Worm (Caenorhabditis elegans): ENCODE data around the gene F59D12.2.

Gene F59D12.2

ce11 chrX:15630340-15630739, 45.2 kb downstream of the F59D12.2 start, which contains the start of gene K09E9.4:
Gene K09E9.4, minus strand, starts transcription at chrX:15630440.
- TF ChIP-seq unc-30 (tag; optimal IDR thresholded peaks at IDR 0.05), result no peak
- no peak for TF ChIP-seq nhr-47 (tag; optimal IDR thresholded peaks at IDR 0.05)
- TF ChIP-seq xbp-1 (tag; optimal IDR thresholded peaks at IDR 0.05), result no peak
- no peak for TF ChIP-seq rnt-1 (tag; optimal IDR thresholded peaks at IDR 0.05)
- TF ChIP-seq pqm-1 (tag; optimal IDR thresholded peaks at IDR 0.05), result no peak
- no peak for TF ChIP-seq unc-130 (tag; optimal IDR thresholded peaks at IDR 0.05)
- no peak for TF ChIP-seq nhr-28 (tag; optimal IDR thresholded peaks at IDR 0.05)
- TF ChIP-seq tlp-1 (tag; optimal IDR thresholded peaks at IDR 0.05), result no peak
- no peak for TF ChIP-seq fkh-4 (tag; optimal IDR thresholded peaks at IDR 0.05; ENCODE audit: borderline replicate concordance)

ce11 chrX:15629615-15630014, 45.9 kb downstream of the F59D12.2 start:
- TF ChIP-seq fkh-8 (tag; optimal IDR thresholded peaks at IDR 0.05), result peak; percentile 6
- TF ChIP-seq nhr-71 (tag; optimal IDR thresholded peaks at IDR 0.05), result peak; percentile 40
- TF ChIP-seq nhr-19 (GFP tag; conservative IDR thresholded peaks at IDR 0.05), result 0 out of 2 replicates have a peak, but pooled peaks have one; percentile 4
- peak; percentile 62 for TF ChIP-seq elt-2 (tag; optimal IDR thresholded peaks at IDR 0.05)
- TF ChIP-seq lin-14 (GFP tag; optimal IDR thresholded peaks at IDR 0.05), result peak; percentile 42
- no peak for TF ChIP-seq rnt-1 (tag; optimal IDR thresholded peaks at IDR 0.05)

- no peak for TF ChIP-seq sup-37 (GFP tag; optimal IDR thresholded peaks at IDR 0.05)
- TF ChIP-seq lsy-2 (tag; optimal IDR thresholded peaks at IDR 0.05), result no peak
- TF ChIP-seq snpc-4 (tag; optimal IDR thresholded peaks at IDR 0.05), result no peak
- TF ChIP-seq fkh-8 (tag; optimal IDR thresholded peaks at IDR 0.05), result no peak
- no peak for TF ChIP-seq F16B12.6 (tag; optimal IDR thresholded peaks at IDR 0.05)
- no peak for TF ChIP-seq pqm-1 (tag; optimal IDR thresholded peaks at IDR 0.05)
- no peak for TF ChIP-seq mdl-1 (tag; optimal IDR thresholded peaks at IDR 0.05)
- no peak for TF ChIP-seq ceh-63 (GFP tag; optimal IDR thresholded peaks at IDR 0.05)
- no peak for TF ChIP-seq ztf-11 (tag; optimal IDR thresholded peaks at IDR 0.05)
- TF ChIP-seq lin-39 (tag; optimal IDR thresholded peaks at IDR 0.05), result no peak
- no peak for TF ChIP-seq efl-3 (GFP tag; optimal IDR thresholded peaks at IDR 0.05)
- no peak for TF ChIP-seq nhr-19 (GFP tag; conservative IDR thresholded peaks at IDR 0.05)
Measured at ce11 chrX:15628945-15629344, 46.6 kb downstream of the F59D12.2 start.

- no peak for TF ChIP-seq lir-3 (tag; optimal IDR thresholded peaks at IDR 0.05; ENCODE audit: poor library complexity)
- TF ChIP-seq irx-1 (tag; optimal IDR thresholded peaks at IDR 0.05), result peak; percentile 4
- TF ChIP-seq ztf-4 (tag; optimal IDR thresholded peaks at IDR 0.05), result no peak
- TF ChIP-seq lin-14 (GFP tag; optimal IDR thresholded peaks at IDR 0.05), result peak; percentile 86
- TF ChIP-seq nhr-85 (tag), result peak; percentile 71
- TF ChIP-seq grh-1 (GFP tag; IDR thresholded peaks at IDR 0.05), result no peak
- no peak for TF ChIP-seq dpl-1 (GFP tag; optimal IDR thresholded peaks at IDR 0.05)
- TF ChIP-seq nhr-90 (tag; optimal IDR thresholded peaks at IDR 0.05; ENCODE audit: poor library complexity), result no peak
- peak; percentile 31 for TF ChIP-seq lin-39 (tag; optimal IDR thresholded peaks at IDR 0.05)
- TF ChIP-seq swsn-7 (tag; optimal IDR thresholded peaks at IDR 0.05), result no peak
- no peak for TF ChIP-seq elt-3 (tag; optimal IDR thresholded peaks at IDR 0.05)
Measured at ce11 chrX:15627814-15628213, 47.7 kb downstream of the F59D12.2 start.

- TF ChIP-seq nhr-20 (tag; optimal IDR thresholded peaks at IDR 0.05) (peak; percentile 28), efl-1 (optimal IDR thresholded peaks at IDR 0.05) (no peak), efl-1 (GFP tag; optimal IDR thresholded peaks at IDR 0.05 in 1 of 2) (no peak), ztf-4 (tag; optimal IDR thresholded peaks at IDR 0.05) (no peak), nhr-90 (tag; optimal IDR thresholded peaks at IDR 0.05; ENCODE audit: poor library complexity) (peak; percentile 29), grh-1 (GFP tag; IDR thresholded peaks at IDR 0.05) (peak; percentile 51; the same call in 1 of the 2 replicates), lin-13 (GFP tag; optimal IDR thresholded peaks at IDR 0.05) (no peak), elt-3 (tag; optimal IDR thresholded peaks at IDR 0.05) (peak in 3 of 6 experiments; percentile 19 to 80 (median 62)), nhr-71 (tag; optimal IDR thresholded peaks at IDR 0.05) (peak; percentile 26), skn-1 (tag; optimal IDR thresholded peaks at IDR 0.05) (no peak), lin-39 (tag; optimal IDR thresholded peaks at IDR 0.05) (no peak), nhr-19 (GFP tag; conservative IDR thresholded peaks at IDR 0.05) (0 out of 2 replicates have a peak, but pooled peaks have one; percentile 19), unc-30 (tag; optimal IDR thresholded peaks at IDR 0.05) (no peak), nhr-85 (tag) (peak; percentile 85), blmp-1 (tag; optimal IDR thresholded peaks at IDR 0.05) (peak; percentile 31), jun-1 (tag; optimal IDR thresholded peaks at IDR 0.05) (no peak), irx-1 (tag; optimal IDR thresholded peaks at IDR 0.05) (no peak), snu-23 (GFP tag; optimal IDR thresholded peaks at IDR 0.05) (peak; percentile 40), efl-3 (GFP tag; optimal IDR thresholded peaks at IDR 0.05) (no peak), nhr-11 (tag; optimal IDR thresholded peaks at IDR 0.05) (no peak), lin-14 (GFP tag; optimal IDR thresholded peaks at IDR 0.05) (peak; percentile 38), nhr-28 (tag; optimal IDR thresholded peaks at IDR 0.05) (no peak), alr-1 (tag; optimal IDR thresholded peaks at IDR 0.05; ENCODE audit: borderline replicate concordance) (no peak)
Measured at ce11 chrX:15626119-15626850, 49.2 kb downstream of the F59D12.2 start.

All from whole organism, L1 larva.